Fruit fly (Drosophila melanogaster) whole organism, embryonic: Measurements from ENCODE around the gene CG12766.

Source experiments
- Adf1 ChIP-seq: fragments of 200-800 bp; sonication (Bioruptor generic); IDR thresholded peaks from 2 replicates; pipeline ENCODE4 v1.3.6; 2022; ENCODE audit warnings: missing biosample characterization, missing genetic modification characterization
- B-H1 ChIP-seq: fragments of 200-800 bp; sonication (Bioruptor generic); IDR thresholded peaks from 3 replicates; pipeline ENCODE4 v1.3.6; 2022; ENCODE audit warnings: missing biosample characterization, missing genetic modification characterization
- CG11696 ChIP-seq: fragments of 200-800 bp; sonication (Bioruptor generic); IDR thresholded peaks from 2 replicates; pipeline ENCODE4 v1.3.6; 2022; ENCODE audit warnings: missing biosample characterization, missing genetic modification characterization
- CG15479 ChIP-seq: fragments of 200-800 bp; sonication (Bioruptor generic); optimal IDR thresholded peaks from 3 replicates; lab custom pipeline; 2019; ENCODE audit warnings: missing biosample characterization, mild to moderate bottlenecking, missing genetic modification characterization, moderate library complexity
- CG1603 ChIP-seq: fragments of 200-800 bp; sonication (Bioruptor generic); optimal IDR thresholded peaks from 2 replicates; lab custom pipeline; 2019; ENCODE audit warnings: missing biosample characterization, mild to moderate bottlenecking, missing genetic modification characterization, moderate library complexity
- CG17912 ChIP-seq: fragments of 200-800 bp; sonication (Bioruptor generic); optimal IDR thresholded peaks from 2 replicates; lab custom pipeline; 2018; ENCODE audit warnings: missing biosample characterization, mild to moderate bottlenecking, missing genetic modification characterization
- CG30403 ChIP-seq: fragments of 200-800 bp; sonication (Bioruptor generic); optimal IDR thresholded peaks from 3 replicates; lab custom pipeline; 2016; ENCODE audit warnings: missing biosample characterization, missing genetic modification characterization
- CG32772 ChIP-seq: fragments of 200-800 bp; sonication (Bioruptor generic); IDR thresholded peaks from 2 replicates; pipeline ENCODE4 v1.3.6; 2022; ENCODE audit warnings: missing biosample characterization, missing genetic modification characterization
- CG33213 ChIP-seq: fragments of 200-800 bp; sonication (Bioruptor generic); optimal IDR thresholded peaks from 3 replicates; lab custom pipeline; 2016; ENCODE audit warnings: missing biosample characterization, missing genetic modification characterization
- CG5245 ChIP-seq: fragments of 200-800 bp; sonication (Bioruptor generic); optimal IDR thresholded peaks from 3 replicates; lab custom pipeline; 2016; ENCODE audit warnings: missing biosample characterization, missing genetic modification characterization
- CG6654 ChIP-seq: fragments of 200-800 bp; sonication (Bioruptor generic); optimal IDR thresholded peaks from 2 replicates; lab custom pipeline; 2017; ENCODE audit warnings: missing biosample characterization, mild to moderate bottlenecking, missing genetic modification characterization
- CG6689 ChIP-seq: fragments of 200-800 bp; sonication (Bioruptor generic); IDR thresholded peaks from 2 replicates; pipeline ENCODE4 v1.3.6; 2022; ENCODE audit warnings: missing biosample characterization, missing genetic modification characterization
- CG6813 ChIP-seq: fragments of 200-800 bp; sonication (Bioruptor generic); optimal IDR thresholded peaks from 2 replicates; lab custom pipeline; 2017; ENCODE audit warnings: missing biosample characterization, missing genetic modification characterization, mild to moderate bottlenecking, moderate library complexity, missing genetic modification reagents
- CG7556 ChIP-seq: fragments of 200-800 bp; sonication (Bioruptor generic); optimal IDR thresholded peaks from 2 replicates; lab custom pipeline; 2017; ENCODE audit warnings: missing biosample characterization, mild to moderate bottlenecking, missing genetic modification characterization
- CG7987 ChIP-seq: fragments of 200-800 bp; sonication (Bioruptor generic); optimal IDR thresholded peaks from 2 replicates; lab custom pipeline; 2018; ENCODE audit warnings: missing biosample characterization, mild to moderate bottlenecking, missing genetic modification characterization, moderate library complexity
- CG8388 ChIP-seq: fragments of 200-800 bp; sonication (Bioruptor generic); optimal IDR thresholded peaks from 2 replicates; lab custom pipeline; 2019; ENCODE audit warnings: missing biosample characterization, mild to moderate bottlenecking, missing genetic modification characterization, moderate library complexity
- CG8478 ChIP-seq: fragments of >200 bp; optimal IDR thresholded peaks from 2 replicates; lab custom pipeline; 2018
- CkIIα-i1 ChIP-seq: fragments of 200-800 bp; sonication (Bioruptor generic); IDR thresholded peaks from 2 replicates; pipeline ENCODE4 v1.3.6; 2022; ENCODE audit warnings: missing biosample characterization, missing genetic modification characterization
- D19A ChIP-seq: fragments of 200-800 bp; optimal IDR thresholded peaks from 3 replicates; lab custom pipeline; 2019; ENCODE audit warnings: missing biosample characterization, mild to moderate bottlenecking, missing genetic modification characterization, moderate library complexity
- Dip3 ChIP-seq: fragments of 200-800 bp; sonication (Bioruptor generic); optimal IDR thresholded peaks from 3 replicates; lab custom pipeline; 2016; ENCODE audit warnings: missing biosample characterization, missing genetic modification characterization
- Doc2 ChIP-seq: fragments of 200-800 bp; sonication (Bioruptor generic); IDR thresholded peaks from 2 replicates; pipeline ENCODE4 v1.3.6; 2022; ENCODE audit warnings: missing biosample characterization, missing genetic modification characterization
- E2f1 ChIP-seq: fragments of 200-800 bp; sonication (Bioruptor generic); IDR thresholded peaks from 2 replicates; pipeline ENCODE4 v1.3.6; 2022; ENCODE audit warnings: missing biosample characterization, missing genetic modification characterization
- GATAe ChIP-seq: fragments of 200-800 bp; sonication (Bioruptor generic); conservative IDR thresholded peaks from 2 replicates; pipeline ENCODE4 v1.3.6; 2022; ENCODE audit warnings: missing biosample characterization, missing genetic modification characterization
- H2.0 ChIP-seq: fragments of 200-800 bp; sonication (Bioruptor generic); IDR thresholded peaks from 2 replicates; pipeline ENCODE4 v1.3.6; 2022; ENCODE audit warnings: missing biosample characterization, missing genetic modification characterization
- HmgD ChIP-seq: fragments of 200-800 bp; sonication (Bioruptor generic); optimal IDR thresholded peaks from 3 replicates; lab custom pipeline; 2016; ENCODE audit warnings: missing biosample characterization, missing genetic modification characterization
- Pdp1 ChIP-seq, 2 experiments: fragments of 200-800 bp; sonication (Bioruptor generic); optimal IDR thresholded peaks; 3 replicates each; lab custom pipeline; 2016; ENCODE audit warnings: missing biosample characterization in 2 of 2, missing genetic modification characterization in 2 of 2, mild to moderate bottlenecking in 1 of 2, moderate library complexity in 1 of 2
- Taf1 ChIP-seq: fragments of 200-800 bp; sonication (Bioruptor generic); IDR thresholded peaks from 2 replicates; pipeline ENCODE4 v1.3.6; 2022; ENCODE audit warnings: missing biosample characterization, missing genetic modification characterization
- Xbp1 ChIP-seq: fragments of 200-800 bp; sonication (Bioruptor generic); optimal IDR thresholded peaks from 3 replicates; lab custom pipeline; 2016; ENCODE audit warnings: missing biosample characterization, mild to moderate bottlenecking, missing genetic modification characterization
- abd-A ChIP-seq: fragments of 200-800 bp; sonication (Bioruptor generic); optimal IDR thresholded peaks from 3 replicates; lab custom pipeline; 2019; ENCODE audit warnings: missing biosample characterization, mild to moderate bottlenecking, missing genetic modification characterization, moderate library complexity
- aop ChIP-seq: fragments of 200-800 bp; sonication (Bioruptor generic); IDR thresholded peaks from 2 replicates; pipeline ENCODE4 v1.3.6; 2022; ENCODE audit warnings: missing biosample characterization, missing genetic modification characterization
- bcd ChIP-seq: fragments of 200-800 bp; sonication (Bioruptor generic); optimal IDR thresholded peaks from 2 replicates; lab custom pipeline; 2017; ENCODE audit warnings: missing biosample characterization, mild to moderate bottlenecking, missing genetic modification characterization
- bowl ChIP-seq: fragments of 200-800 bp; sonication (Bioruptor generic); IDR thresholded peaks from 2 replicates; pipeline ENCODE4 v1.3.6; 2022; ENCODE audit warnings: missing biosample characterization, missing genetic modification characterization
- chinmo ChIP-seq: fragments of 200-800 bp; sonication (Bioruptor generic); IDR thresholded peaks from 4 replicates; pipeline ENCODE4 v1.3.6; 2022; ENCODE audit warnings: missing biosample characterization, missing genetic modification characterization; ENCODE audit not compliant: partially characterized antibody
- eve ChIP-seq, 2 experiments: fragments of >200 bp; optimal IDR thresholded peaks; 2 replicates each; lab custom pipeline; 2017; ENCODE audit warnings: missing biosample characterization in 2 of 2, missing genetic modification characterization in 2 of 2
- fu2 ChIP-seq: fragments of 200-800 bp; sonication (Bioruptor generic); optimal IDR thresholded peaks from 2 replicates; lab custom pipeline; 2016; ENCODE audit warnings: missing biosample characterization, missing genetic modification characterization
- gsb-n ChIP-seq: fragments of 200-800 bp; sonication (Bioruptor generic); optimal IDR thresholded peaks from 3 replicates; lab custom pipeline; 2018; ENCODE audit warnings: missing biosample characterization, mild to moderate bottlenecking, missing genetic modification characterization
- h ChIP-seq: fragments of >200 bp; optimal IDR thresholded peaks from 2 replicates; lab custom pipeline; 2017
- insv ChIP-seq, 2 experiments: fragments of 200-800 bp; sonication (Bioruptor generic); optimal IDR thresholded peaks; 3 replicates each; lab custom pipeline; 2016 to 2018; ENCODE audit warnings: missing biosample characterization in 2 of 2, missing genetic modification characterization in 2 of 2
- org-1 ChIP-seq: fragments of 200-800 bp; sonication (Bioruptor generic); optimal IDR thresholded peaks from 2 replicates; lab custom pipeline; 2017; ENCODE audit warnings: missing biosample characterization, missing genetic modification characterization
- phol ChIP-seq: fragments of 200-800 bp; sonication (Bioruptor generic); optimal IDR thresholded peaks from 3 replicates; lab custom pipeline; 2018; ENCODE audit warnings: missing biosample characterization, mild to moderate bottlenecking, missing genetic modification characterization, moderate library complexity
- pros ChIP-seq: fragments of 200-800 bp; sonication (Bioruptor generic); optimal IDR thresholded peaks from 3 replicates; lab custom pipeline; 2019; ENCODE audit warnings: missing biosample characterization, mild to moderate bottlenecking, missing genetic modification characterization, moderate library complexity
- pzg ChIP-seq: fragments of 200-800 bp; sonication (Bioruptor generic); optimal IDR thresholded peaks from 3 replicates; lab custom pipeline; 2018; ENCODE audit warnings: missing biosample characterization, mild to moderate bottlenecking, missing genetic modification characterization, moderate library complexity
- ranshi ChIP-seq: fragments of 200-800 bp; sonication (Bioruptor generic); IDR thresholded peaks from 2 replicates; pipeline ENCODE4 v1.3.6; 2022; ENCODE audit warnings: missing biosample characterization, missing genetic modification characterization
- scrt ChIP-seq: fragments of 200-800 bp; sonication (Bioruptor generic); optimal IDR thresholded peaks from 2 replicates; lab custom pipeline; 2018; ENCODE audit warnings: missing biosample characterization, mild to moderate bottlenecking, missing genetic modification characterization, moderate library complexity
- seq ChIP-seq: fragments of 200-800 bp; sonication (Bioruptor generic); IDR thresholded peaks from 2 replicates; pipeline ENCODE4 v1.3.6; 2022; ENCODE audit warnings: missing biosample characterization, missing genetic modification characterization
- stwl ChIP-seq: fragments of 200-800 bp; sonication (Bioruptor generic); optimal IDR thresholded peaks from 3 replicates; lab custom pipeline; 2018; ENCODE audit warnings: missing biosample characterization, mild to moderate bottlenecking, missing genetic modification characterization, moderate library complexity
- sug ChIP-seq: fragments of 200-800 bp; optimal IDR thresholded peaks from 2 replicates; lab custom pipeline; 2019; ENCODE audit warnings: missing biosample characterization, mild to moderate bottlenecking, missing genetic modification characterization, moderate library complexity
- tgo ChIP-seq: fragments of 200-800 bp; sonication (Bioruptor generic); IDR thresholded peaks from 3 replicates; pipeline ENCODE4 v1.3.6; 2022; ENCODE audit warnings: missing biosample characterization, missing genetic modification characterization
- trem ChIP-seq: fragments of 200-800 bp; optimal IDR thresholded peaks from 3 replicates; lab custom pipeline; 2019; ENCODE audit warnings: missing biosample characterization, mild to moderate bottlenecking, missing genetic modification characterization, moderate library complexity
- tx ChIP-seq: fragments of 200-800 bp; sonication (Bioruptor generic); optimal IDR thresholded peaks from 2 replicates; lab custom pipeline; 2016; ENCODE audit warnings: missing biosample characterization, missing genetic modification characterization
- zen ChIP-seq: fragments of 200-800 bp; sonication (Bioruptor generic); optimal IDR thresholded peaks from 3 replicates; lab custom pipeline; 2018; ENCODE audit warnings: missing biosample characterization, mild to moderate bottlenecking, missing genetic modification characterization, moderate library complexity
- zf30C ChIP-seq: fragments of 200-800 bp; sonication (Bioruptor generic); optimal IDR thresholded peaks from 3 replicates; lab custom pipeline; 2018; ENCODE audit warnings: missing biosample characterization, mild to moderate bottlenecking, missing genetic modification characterization

Gene CG12766

DNA sequence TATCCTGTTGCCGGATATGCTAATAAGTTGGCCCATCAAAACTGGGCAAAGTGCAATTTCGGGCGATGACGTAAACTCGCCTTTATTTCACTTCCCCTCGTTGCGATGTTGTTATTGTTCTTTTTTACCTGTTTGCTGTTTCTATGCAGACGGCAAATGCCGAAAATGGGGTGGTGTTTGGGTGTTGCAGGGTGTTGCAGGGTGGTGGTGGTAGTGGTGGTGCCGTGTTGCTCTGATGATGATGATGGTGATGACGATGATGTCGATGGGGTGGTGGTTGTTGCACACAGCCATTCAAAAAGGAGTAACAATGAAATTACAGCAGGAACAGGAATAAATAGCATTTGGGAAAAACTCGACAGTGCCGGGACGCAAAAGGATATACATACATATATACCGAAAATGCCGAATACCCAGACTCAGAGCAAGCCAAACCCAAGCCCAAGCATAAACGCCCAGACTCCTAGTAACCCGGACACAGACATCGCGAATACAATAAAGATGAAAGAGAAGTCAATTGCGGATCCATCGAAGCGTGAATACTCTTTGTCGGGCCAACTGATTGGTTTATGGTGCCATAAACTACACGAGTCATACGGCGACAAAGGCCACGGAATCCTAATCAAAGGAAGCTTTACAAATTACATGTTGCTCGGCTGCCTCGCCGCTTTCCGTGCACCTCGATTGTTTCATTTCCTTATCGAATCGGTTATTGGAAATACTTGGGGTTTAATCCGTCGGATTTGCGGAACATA is 39.0 kb upstream of the CG12766 start (continued):
- TF ChIP-seq sug (tag; lab: Kevin White, UChicago) (no peak), phol (no peak), gsb-n (peak; percentile 3), bcd (no peak), insv (GFP tag; optimal IDR thresholded peaks at IDR 0.05; lab: Kevin White, UChicago) (no peak), trem (tag; lab: Kevin White, UChicago) (no peak), aop (GFP tag; lab: Robert Waterston, UW) (no peak), fu2 (GFP tag; lab: Kevin White, UChicago) (no peak), stwl (tag; lab: Kevin White, UChicago) (no peak), CG6813 (GFP tag; lab: Kevin White, UChicago) (no peak), Pdp1 (GFP tag; optimal IDR thresholded peaks at IDR 0.05; lab: Kevin White, UChicago) (no peak), scrt (peak; percentile 68), CG1603 (tag; lab: Kevin White, UChicago) (no peak), B-H1 (GFP tag; lab: Robert Waterston, UW) (no peak), CG5245 (no peak), Dip3 (GFP tag; lab: Kevin White, UChicago) (no peak), D19A (tag; lab: Kevin White, UChicago) (peak; percentile 71), CG32772 (GFP tag; lab: Robert Waterston, UW) (no peak), CG7556 (no peak), Xbp1 (GFP tag; lab: Kevin White, UChicago) (no peak), H2.0 (no peak), tgo (GFP tag; lab: Robert Waterston, UW) (no peak), zf30C (no peak), org-1 (GFP tag; lab: Kevin White, UChicago) (no peak), bowl (no peak), CG8478 (no peak), CG15479 (GFP tag; lab: Kevin White, UChicago) (peak; percentile 41), seq (GFP tag; lab: Robert Waterston, UW) (no peak), Taf1 (GFP tag; lab: Robert Waterston, UW) (no peak), Doc2 (no peak), CG6689 (no peak), ranshi (GFP tag; lab: Robert Waterston, UW) (no peak), eve (GFP tag; optimal IDR thresholded peaks at IDR 0.05; lab: Kevin White, UChicago) (no peak), CG8388 (no peak), pros (GFP tag; lab: Kevin White, UChicago) (peak; percentile 83), chinmo (GFP tag; lab: Robert Waterston, UW) (no peak), CG17912 (no peak), CG30403 (GFP tag; lab: Kevin White, UChicago) (no peak), CG6654 (no peak), HmgD (no peak), CG33213 (GFP tag; lab: Kevin White, UChicago) (no peak), tx (GFP tag; lab: Kevin White, UChicago) (no peak), CG7987 (GFP tag; lab: Kevin White, UChicago) (no peak), Adf1 (no peak), h (no peak), CG11696 (GFP tag; lab: Robert Waterston, UW) (no peak), GATAe (no peak), pzg (no peak), CkIIα-i1 (no peak), abd-A (tag; lab: Kevin White, UChicago) (peak; percentile 48), zen (tag; lab: Kevin White, UChicago) (no peak), E2f1 (GFP tag; lab: Robert Waterston, UW) (no peak)
